Fruit fly (Drosophila melanogaster) S2 (cell line): Measurements from ENCODE around the gene Dph4.

Source experiments
- CG8478 ChIP-seq: fragments of >200 bp; optimal IDR thresholded peaks from 2 replicates; lab custom pipeline; 2018
- CTCF ChIP-seq, 2 experiments: fragments of >200 bp; optimal IDR thresholded peaks; 2 replicates each; lab custom pipeline; 2018

- no peak for TF ChIP-seq CG8478
- TF ChIP-seq CTCF (optimal IDR thresholded peaks at IDR 0.05; lab: Kevin White, UChicago), result no peak
These were observed 50.8 kb downstream of the Dph4 start for dm6 chr3R:5572900-5573665.
